Fruit fly (Drosophila melanogaster): ENCODE measurements around the gene sens-2.

- TF ChIP-seq CTCF (optimal IDR thresholded peaks at IDR 0.05) = no peak
- TF ChIP-seq CG8478 (optimal IDR thresholded peaks at IDR 0.05) = no peak
Observed at dm6 chr2L:6802740-6803139, 19.0 kb upstream of the sens-2 start, which contains the start of the genes CG17377 and Daao2.
